Fruit fly (Drosophila melanogaster) whole organism, prepupa: ENCODE measurements around the gene CG44085.

Source experiments
- CG10669 ChIP-seq: fragments of 200-800 bp; sonication (Bioruptor generic); optimal IDR thresholded peaks from 3 replicates; lab custom pipeline; 2018; ENCODE audit warnings: missing biosample characterization, mild to moderate bottlenecking, missing genetic modification characterization, moderate library complexity
- CG6854 ChIP-seq: fragments of 200-800 bp; sonication (Bioruptor generic); optimal IDR thresholded peaks from 2 replicates; lab custom pipeline; 2017; ENCODE audit warnings: missing biosample characterization, mild to moderate bottlenecking, missing genetic modification characterization
- Gug ChIP-seq: fragments of 200-800 bp; sonication (Bioruptor generic); IDR thresholded peaks from 2 replicates; pipeline ENCODE4 v1.3.6; 2022; ENCODE audit warnings: missing biosample characterization, missing genetic modification characterization
- Hr39 ChIP-seq: fragments of 200-800 bp; sonication (Bioruptor generic); optimal IDR thresholded peaks from 2 replicates; lab custom pipeline; 2016; ENCODE audit warnings: missing biosample characterization, missing genetic modification characterization
- OdsH ChIP-seq: fragments of 200-800 bp; sonication (Bioruptor generic); optimal IDR thresholded peaks from 3 replicates; lab custom pipeline; 2016; ENCODE audit warnings: missing biosample characterization, missing genetic modification characterization
- achi ChIP-seq: fragments of 200-800 bp; sonication (Bioruptor generic); optimal IDR thresholded peaks from 3 replicates; lab custom pipeline; 2016; ENCODE audit warnings: missing biosample characterization, missing genetic modification characterization
- cyc ChIP-seq: fragments of 200-800 bp; sonication (Bioruptor generic); optimal IDR thresholded peaks from 3 replicates; lab custom pipeline; 2016; ENCODE audit warnings: missing biosample characterization, missing genetic modification characterization
- net ChIP-seq: fragments of 200-800 bp; sonication (Bioruptor generic); optimal IDR thresholded peaks from 3 replicates; lab custom pipeline; 2016; ENCODE audit warnings: missing biosample characterization, missing genetic modification characterization
- pdm3 ChIP-seq: fragments of 200-800 bp; sonication (Bioruptor generic); optimal IDR thresholded peaks from 3 replicates; lab custom pipeline; 2016; ENCODE audit warnings: missing biosample characterization, missing genetic modification characterization
- ss ChIP-seq, 2 experiments: fragments of 200-800 bp; sonication (Bioruptor generic); optimal IDR thresholded peaks; 2 replicates in 1 of 2; 3 replicates in 1 of 2; lab custom pipeline; 2017 to 2018; ENCODE audit warnings: mild to moderate bottlenecking in 2 of 2, missing biosample characterization in 2 of 2, missing genetic modification characterization in 2 of 2, moderate library complexity in 1 of 2
- vri ChIP-seq: fragments of 200-800 bp; sonication (Bioruptor generic); optimal IDR thresholded peaks from 3 replicates; lab custom pipeline; 2016; ENCODE audit warnings: missing biosample characterization, mild to moderate bottlenecking, missing genetic modification characterization

DNA sequence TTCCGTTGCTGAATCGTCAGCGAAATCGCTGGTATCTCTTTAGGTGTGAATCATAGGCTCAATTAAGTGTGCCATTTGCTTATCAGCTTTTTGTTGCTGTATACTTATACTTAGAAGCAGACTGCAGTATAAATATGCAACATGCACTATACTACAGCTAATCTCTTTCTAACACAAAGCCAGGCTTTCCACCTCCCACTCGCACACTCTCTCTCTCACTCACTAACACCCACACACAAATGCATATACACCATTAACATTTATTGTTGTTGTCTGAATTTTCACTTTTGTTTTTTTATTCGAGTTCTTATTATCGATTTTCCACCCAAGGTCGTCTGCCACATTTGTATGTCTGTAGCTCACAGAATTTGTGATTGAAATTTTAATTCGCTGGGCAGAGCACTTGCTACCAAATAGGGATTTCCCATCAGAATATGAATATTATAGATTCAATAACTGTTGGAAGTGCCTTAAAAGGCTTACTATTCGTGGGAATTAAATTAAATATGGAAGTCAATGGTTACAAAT, 36.0 kb downstream of the CG44085 start:
- TF ChIP-seq OdsH (GFP tag; lab: Kevin White, UChicago) (no peak), Hr39 (GFP tag; lab: Kevin White, UChicago) (no peak), cyc (GFP tag; lab: Kevin White, UChicago) (no peak), CG10669 (GFP tag; lab: Kevin White, UChicago) (no peak), CG6854 (GFP tag; lab: Kevin White, UChicago) (no peak), net (GFP tag; lab: Kevin White, UChicago) (no peak), vri (GFP tag; lab: Kevin White, UChicago) (no peak), ss (GFP tag; optimal IDR thresholded peaks at IDR 0.05; lab: Kevin White, UChicago) (no peak), pdm3 (GFP tag; lab: Kevin White, UChicago) (no peak), Gug (GFP tag; lab: Robert Waterston, UW) (no peak), achi (no peak)
